Fruit fly (Drosophila melanogaster): ENCODE results near the gene Gug.

DNA sequence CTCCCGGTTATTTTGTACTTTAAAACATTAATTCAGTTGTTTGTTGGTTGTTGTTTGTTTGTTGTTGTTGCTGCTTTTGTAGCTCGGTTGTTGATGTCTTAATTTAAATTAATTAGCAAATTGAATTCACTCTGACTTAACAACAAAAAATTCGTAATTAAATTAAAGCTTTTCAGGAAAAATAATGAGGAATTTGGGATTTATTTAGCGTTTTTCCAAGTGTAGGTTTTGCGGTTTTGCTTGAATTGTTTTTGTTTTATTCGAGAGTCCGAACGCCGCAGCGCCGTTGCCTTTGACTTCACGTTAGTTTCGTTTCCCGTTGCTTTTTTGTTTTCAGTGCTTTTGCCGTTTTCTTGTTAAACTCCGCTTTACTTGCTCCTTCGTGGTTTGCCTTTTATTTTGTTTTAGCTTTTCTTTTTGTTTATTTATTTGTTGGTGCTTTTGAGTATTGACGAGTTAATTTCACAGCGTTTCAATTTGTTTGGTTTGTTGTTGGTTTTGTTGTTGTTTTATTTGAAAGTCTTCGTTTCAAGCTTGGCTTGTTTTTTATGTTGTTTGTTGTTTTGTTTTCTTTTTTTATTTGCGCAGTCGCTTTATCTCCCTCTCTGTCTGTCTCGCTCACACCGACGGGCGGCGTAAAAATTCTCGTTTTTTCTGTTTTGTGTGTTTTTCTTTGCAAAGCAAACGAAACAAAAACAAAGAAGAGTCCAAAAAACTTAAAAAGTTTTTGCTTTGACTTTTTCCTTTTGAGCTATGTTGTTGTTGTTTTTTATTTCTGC lies 8.8 kb upstream of the Gug start:
- peak; percentile 94 for TF ChIP-seq CG6854 (GFP tag; optimal IDR thresholded peaks at IDR 0.05)
- peak; percentile 94 for TF ChIP-seq dac (GFP tag; optimal IDR thresholded peaks at IDR 0.05)
- no peak for TF ChIP-seq cyc (GFP tag; optimal IDR thresholded peaks at IDR 0.05)
- peak; percentile 98 for TF ChIP-seq CG9139 (GFP tag; optimal IDR thresholded peaks at IDR 0.05)
